Worm (Caenorhabditis elegans): ENCODE measurements around the gene C48B4.10.

- TF ChIP-seq T22C8.4 (GFP tag; IDR thresholded peaks at IDR 0.05) = no peak
- TF ChIP-seq klf-2 (GFP tag; conservative IDR thresholded peaks at IDR 0.05) = no peak
- TF ChIP-seq ztf-29 (GFP tag; IDR thresholded peaks at IDR 0.05) = no peak
- TF ChIP-seq flt-1 (GFP tag; IDR thresholded peaks at IDR 0.05) = no peak
- TF ChIP-seq cog-1 (tag; optimal IDR thresholded peaks at IDR 0.05) = no peak
- no peak for TF ChIP-seq tab-1 (GFP tag; IDR thresholded peaks at IDR 0.05)
Observed at ce11 chrIII:9542816-9543215, 21.5 kb downstream of the C48B4.10 start, which contains the start of gene eif-2Balpha.
